Worm (Caenorhabditis elegans): ENCODE measurements around the gene cyp-34A5.

The cyp-34A5 gene

DNA sequence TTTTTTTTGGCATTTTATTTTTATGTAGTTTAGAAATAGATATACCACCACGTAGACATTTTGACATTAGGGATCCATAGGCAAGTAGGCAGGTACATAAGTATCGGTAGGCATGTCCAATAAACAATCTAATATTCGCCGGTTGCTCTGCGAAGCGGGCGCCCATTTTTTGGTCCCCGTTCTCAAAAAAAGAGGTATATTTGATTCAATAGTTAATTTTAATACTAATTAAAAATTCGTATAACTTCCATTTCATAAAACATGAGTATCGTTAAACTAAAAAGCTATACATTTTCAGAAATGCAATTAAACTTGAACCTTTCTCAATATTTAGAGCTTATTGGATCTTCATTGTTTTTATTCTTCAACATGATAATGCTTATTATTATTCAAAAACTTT is 19.5 kb upstream of the cyp-34A5 start, which contains the start of gene str-83:
TSS of gene str-83 (plus strand) at position 301 of the 400 bp plus-strand sequence.
- no peak for TF ChIP-seq him-1 (tag; optimal IDR thresholded peaks at IDR 0.05)
- no peak for TF ChIP-seq dao-5 (tag; optimal IDR thresholded peaks at IDR 0.05)
- TF ChIP-seq W03F9.2 (tag; optimal IDR thresholded peaks at IDR 0.05), result no peak

DNA sequence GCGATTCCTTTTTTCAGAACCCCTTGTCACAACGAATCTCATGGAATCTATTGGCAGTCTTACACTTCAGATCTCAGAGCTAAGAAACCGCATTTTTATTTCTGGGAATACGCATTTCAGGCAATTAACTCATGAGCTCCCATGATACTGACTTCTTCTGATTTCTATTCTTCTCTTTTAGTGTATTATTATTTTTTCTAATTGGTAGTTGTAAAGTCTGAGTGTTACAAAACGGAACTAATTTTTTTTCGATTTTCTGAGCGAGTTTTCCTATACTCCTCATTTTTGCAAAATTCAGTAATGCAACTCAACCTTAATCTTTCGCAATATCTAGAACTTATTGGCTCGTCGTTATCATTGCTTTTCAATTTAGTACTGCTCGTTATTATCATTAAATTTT is 16.9 kb upstream of the cyp-34A5 start, which contains the start of gene str-82:
TSS of gene str-82 (plus strand) at position 301 of the 400 bp plus-strand sequence.
- TF ChIP-seq dao-5 (tag; optimal IDR thresholded peaks at IDR 0.05) (no peak), him-1 (tag; optimal IDR thresholded peaks at IDR 0.05) (no peak), W03F9.2 (tag; optimal IDR thresholded peaks at IDR 0.05) (no peak)

DNA sequence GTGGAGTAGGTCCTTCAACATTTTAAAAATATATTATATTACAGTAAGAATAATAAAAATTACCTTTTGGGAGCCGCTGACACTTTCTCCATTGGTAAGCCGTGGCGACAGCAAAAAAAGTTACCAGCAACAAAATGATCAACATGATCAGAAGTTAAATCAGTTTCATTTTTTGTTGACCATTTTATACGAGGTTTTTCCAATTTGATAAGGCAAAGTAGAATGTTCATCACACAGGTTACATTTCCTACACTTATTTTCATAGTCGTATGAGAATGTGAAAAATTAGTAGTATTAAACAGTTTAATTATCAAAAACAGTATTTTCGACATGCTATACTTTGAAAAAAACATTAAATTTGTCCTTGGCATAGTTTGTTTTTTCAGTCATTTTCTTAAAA is 15.3 kb upstream of the cyp-34A5 start, which contains the start of gene cyp-34A10:
TSS of gene cyp-34A10 (minus strand) at position 146 of the 400 bp plus-strand sequence.
- TF ChIP-seq W03F9.2 (tag; optimal IDR thresholded peaks at IDR 0.05) (no peak), him-1 (tag; optimal IDR thresholded peaks at IDR 0.05) (no peak), dao-5 (tag; optimal IDR thresholded peaks at IDR 0.05) (no peak)

DNA sequence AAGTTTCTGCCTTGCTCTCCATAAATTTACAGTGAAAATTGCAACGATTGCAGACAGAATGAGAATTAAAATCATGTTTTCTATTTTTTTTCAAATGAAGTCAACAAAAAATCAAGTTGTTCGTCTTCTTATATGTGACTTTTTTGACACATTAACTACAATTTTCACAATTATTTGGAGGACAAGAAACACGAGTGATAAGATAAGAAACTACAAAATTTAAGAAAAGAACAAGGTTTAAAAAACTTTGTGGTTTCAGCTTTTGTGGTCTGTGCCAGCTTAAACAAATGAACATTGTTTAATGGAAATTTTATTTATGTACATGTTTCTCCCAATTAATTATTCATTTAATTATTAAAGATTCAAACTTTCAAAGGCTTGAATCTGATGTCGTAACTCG is 12.9 kb upstream of the cyp-34A5 start, which contains the start of gene cyp-34A9:
TSS of gene cyp-34A9 (minus strand) at position 131 of the 400 bp plus-strand sequence.
- TF ChIP-seq him-1 (tag; optimal IDR thresholded peaks at IDR 0.05), result no peak
- TF ChIP-seq W03F9.2 (tag; optimal IDR thresholded peaks at IDR 0.05), result no peak
- TF ChIP-seq dao-5 (tag; optimal IDR thresholded peaks at IDR 0.05), result no peak

ce11 chrV:3969664-3970063 is 12.2 kb upstream of the cyp-34A5 start:
- TF ChIP-seq dao-5 (tag; optimal IDR thresholded peaks at IDR 0.05), result no peak
- TF ChIP-seq him-1 (tag; optimal IDR thresholded peaks at IDR 0.05), result no peak

ce11 chrV:3968929-3969328 is 11.4 kb upstream of the cyp-34A5 start:
- TF ChIP-seq dao-5 (tag; optimal IDR thresholded peaks at IDR 0.05), result no peak
- TF ChIP-seq W03F9.2 (tag; optimal IDR thresholded peaks at IDR 0.05), result no peak
- no peak for TF ChIP-seq him-1 (tag; optimal IDR thresholded peaks at IDR 0.05)

DNA sequence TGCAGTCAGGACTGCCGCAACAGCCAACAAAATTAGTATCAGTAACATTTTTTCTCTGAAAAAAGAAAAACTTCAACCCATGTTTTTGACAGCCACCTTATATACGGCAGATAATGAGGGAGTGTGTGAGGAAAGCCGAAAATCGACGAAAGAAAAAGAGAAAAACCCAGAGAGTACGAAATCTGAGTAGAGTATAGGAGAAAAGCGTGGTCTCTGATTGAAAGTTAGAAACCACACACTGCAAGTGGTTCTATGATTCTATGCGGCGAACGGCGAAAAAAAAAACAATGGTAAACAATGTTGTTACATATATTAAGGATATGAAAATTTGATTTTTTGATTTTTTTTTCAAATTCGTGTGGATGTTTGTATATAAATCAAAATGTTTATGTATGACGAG is 10.3 kb upstream of the cyp-34A5 start, which contains the start of gene cyp-34A8:
TSS of gene cyp-34A8 (minus strand) at position 62 of the 400 bp plus-strand sequence.
- no peak for TF ChIP-seq dao-5 (tag; optimal IDR thresholded peaks at IDR 0.05)
- no peak for TF ChIP-seq him-1 (tag; optimal IDR thresholded peaks at IDR 0.05)
- no peak for TF ChIP-seq W03F9.2 (tag; optimal IDR thresholded peaks at IDR 0.05)

DNA sequence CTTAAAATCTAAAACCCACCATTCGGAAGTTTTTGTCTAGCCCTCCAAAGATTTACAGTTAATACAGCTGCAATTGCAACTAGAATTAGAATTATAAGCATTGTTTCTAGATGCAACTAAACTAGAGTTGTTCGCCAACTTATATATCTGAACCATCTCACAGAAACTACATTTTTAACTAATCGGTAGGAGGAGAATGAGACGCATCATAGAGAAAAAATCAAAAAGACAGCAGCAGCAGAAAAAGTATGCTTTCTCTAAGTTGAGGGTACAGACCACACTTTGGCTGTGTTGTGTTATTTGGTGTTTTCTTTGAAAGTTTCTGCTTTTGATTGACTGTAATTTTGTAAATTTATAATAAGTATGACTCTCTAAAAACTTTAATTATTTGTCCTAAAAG is 6.2 kb upstream of the cyp-34A5 start, which contains the start of gene cyp-34A7:
TSS of gene cyp-34A7 (minus strand) at position 101 of the 400 bp plus-strand sequence.
- no peak for TF ChIP-seq him-1 (tag; optimal IDR thresholded peaks at IDR 0.05)
- TF ChIP-seq W03F9.2 (tag; optimal IDR thresholded peaks at IDR 0.05), result no peak
- no peak for TF ChIP-seq dao-5 (tag; optimal IDR thresholded peaks at IDR 0.05)

DNA sequence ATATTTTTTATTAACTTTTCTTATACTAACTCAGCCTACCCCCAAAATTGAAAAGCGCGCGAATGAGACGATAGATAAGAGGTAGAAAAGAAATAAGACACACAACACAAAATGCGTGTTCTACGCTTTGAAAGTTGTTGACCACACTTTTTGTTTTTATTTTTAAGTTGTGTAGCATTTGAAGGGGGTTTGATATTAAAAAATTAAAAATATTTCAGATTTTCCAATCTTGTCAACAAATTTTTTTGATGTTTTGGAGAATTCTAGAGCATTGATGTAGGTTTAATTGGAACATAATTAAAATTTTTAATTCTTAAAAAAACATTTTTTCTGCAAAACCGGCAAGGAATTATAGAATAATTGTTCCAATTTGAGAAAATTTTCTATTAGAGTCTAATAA is 3.7 kb upstream of the cyp-34A5 start, which contains the start of gene cyp-34A6:
TSS of gene cyp-34A6 (minus strand) at position 101 of the 400 bp plus-strand sequence.
- no peak for TF ChIP-seq dao-5 (tag; optimal IDR thresholded peaks at IDR 0.05)
- TF ChIP-seq W03F9.2 (tag; optimal IDR thresholded peaks at IDR 0.05), result no peak
- no peak for TF ChIP-seq him-1 (tag; optimal IDR thresholded peaks at IDR 0.05)

DNA sequence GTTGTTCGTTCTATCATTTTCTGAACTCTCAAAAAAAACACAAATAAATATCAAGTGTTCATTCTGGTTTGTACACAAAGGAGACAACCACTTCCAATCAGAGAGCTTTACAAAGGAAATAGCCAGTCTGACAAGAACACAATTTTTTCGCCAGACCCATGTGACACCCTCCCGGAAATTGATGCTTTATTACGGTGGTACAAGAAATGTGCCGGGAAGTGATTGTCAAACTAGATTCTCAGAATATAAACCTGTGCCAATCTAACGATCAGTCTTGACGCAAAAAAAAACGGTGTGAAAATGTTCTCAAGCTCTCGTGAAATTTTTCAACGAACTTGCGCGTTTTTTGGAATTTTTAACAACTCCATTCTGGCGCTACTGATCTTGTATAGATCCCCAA is 3.8 kb downstream of the cyp-34A5 start, which contains the start of gene str-247:
TSS of gene str-247 (plus strand) at position 301 of the 400 bp plus-strand sequence.
- TF ChIP-seq W03F9.2 (tag; optimal IDR thresholded peaks at IDR 0.05) (no peak), dao-5 (tag; optimal IDR thresholded peaks at IDR 0.05) (no peak), him-1 (tag; optimal IDR thresholded peaks at IDR 0.05) (no peak)

DNA sequence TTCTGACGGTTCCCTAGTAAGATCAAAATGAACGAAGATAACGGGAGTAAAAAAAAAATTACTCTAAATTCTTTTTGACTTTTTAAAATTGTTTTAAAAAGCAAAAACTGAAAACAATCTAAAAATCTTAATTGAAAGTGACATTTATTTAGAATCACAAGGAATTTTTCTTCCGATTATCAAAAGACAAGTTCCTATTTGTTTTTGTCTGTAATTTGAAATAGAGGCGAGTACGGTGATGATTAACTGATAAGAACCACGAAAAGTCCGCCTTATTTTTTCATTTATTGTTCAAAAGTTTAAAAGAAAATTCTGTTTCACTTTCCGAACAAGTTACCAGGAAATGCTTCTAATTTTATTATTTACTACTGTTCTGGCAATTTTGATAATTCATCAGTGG is 7.8 kb downstream of the cyp-34A5 start, which contains the start of gene dach-1:
TSS of gene dach-1 (plus strand) at position 301 of the 400 bp plus-strand sequence.
- TF ChIP-seq dao-5 (tag; optimal IDR thresholded peaks at IDR 0.05) (no peak), W03F9.2 (tag; optimal IDR thresholded peaks at IDR 0.05) (no peak), him-1 (tag; optimal IDR thresholded peaks at IDR 0.05) (no peak)

DNA sequence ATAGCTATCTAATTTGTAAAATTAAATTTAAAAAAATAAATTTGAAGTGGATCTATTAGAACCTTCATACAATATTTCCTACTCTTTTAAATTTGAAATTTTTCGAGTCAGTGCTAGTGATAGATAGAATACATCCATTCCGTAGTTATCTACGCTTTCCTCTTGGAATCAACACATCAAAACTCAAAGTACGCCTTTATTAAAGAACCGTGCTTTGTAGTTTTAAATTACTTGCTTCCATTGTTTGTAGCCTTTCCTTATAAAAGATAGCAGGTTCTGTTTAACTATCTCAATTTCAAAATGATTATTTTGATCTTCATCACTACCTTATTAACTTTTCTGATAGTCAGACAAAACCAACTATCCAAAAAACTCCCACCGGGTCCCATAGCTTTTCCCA is 12.5 kb downstream of the cyp-34A5 start, which contains the start of gene cyp-35B3:
TSS of gene cyp-35B3 (plus strand) at position 301 of the 400 bp plus-strand sequence.
- TF ChIP-seq him-1 (tag; optimal IDR thresholded peaks at IDR 0.05), result no peak
- no peak for TF ChIP-seq dao-5 (tag; optimal IDR thresholded peaks at IDR 0.05)
- TF ChIP-seq W03F9.2 (tag; optimal IDR thresholded peaks at IDR 0.05), result no peak

DNA sequence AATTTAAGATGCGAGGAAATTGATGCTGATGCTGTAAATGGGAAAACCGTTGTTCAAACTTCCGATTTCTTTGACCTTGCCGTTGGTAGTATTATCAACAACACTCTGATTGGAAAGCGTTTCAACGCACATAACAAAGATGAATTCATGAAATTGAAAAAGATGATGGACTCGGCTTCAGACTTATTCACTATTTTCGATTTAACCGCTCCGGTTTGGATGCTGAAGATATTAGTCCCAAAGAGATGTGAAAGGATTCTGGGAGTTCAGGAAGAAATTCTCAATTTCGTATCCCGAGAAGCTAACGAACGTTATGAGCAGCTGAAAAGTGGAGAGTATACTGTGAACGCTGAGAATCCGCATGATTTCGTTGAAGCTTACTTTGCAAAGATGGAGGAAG is 14.1 kb downstream of the cyp-34A5 start:
- TF ChIP-seq dao-5 (tag; optimal IDR thresholded peaks at IDR 0.05) (no peak), him-1 (tag; optimal IDR thresholded peaks at IDR 0.05) (no peak), W03F9.2 (tag; optimal IDR thresholded peaks at IDR 0.05) (no peak)

DNA sequence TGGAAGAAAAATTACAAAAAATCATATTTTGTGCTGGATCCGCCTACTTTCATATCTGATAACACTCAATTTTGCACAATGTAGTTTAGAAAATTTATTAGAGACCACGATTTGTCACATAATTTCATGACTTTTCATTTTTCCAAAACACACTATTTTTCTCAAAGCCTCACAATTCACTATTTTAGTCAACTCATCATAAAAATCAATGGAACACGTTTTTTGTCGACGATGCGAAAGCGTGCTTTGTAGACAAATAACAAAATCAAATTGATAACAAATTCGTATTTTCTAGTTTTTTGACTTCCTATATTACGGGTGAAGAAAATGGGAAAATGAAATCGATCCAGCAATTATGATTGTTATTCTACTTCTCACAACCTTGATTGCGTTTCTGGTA is 15.6 kb downstream of the cyp-34A5 start, which contains the start of gene cyp-35B2:
TSS of gene cyp-35B2 (plus strand) at position 301 of the 400 bp plus-strand sequence.
- no peak for TF ChIP-seq dao-5 (tag; optimal IDR thresholded peaks at IDR 0.05)
- TF ChIP-seq W03F9.2 (tag; optimal IDR thresholded peaks at IDR 0.05), result no peak
- no peak for TF ChIP-seq him-1 (tag; optimal IDR thresholded peaks at IDR 0.05)
